3 worm cellular contexts compared by ENCODE assay signal in the genomic region with DNA sequence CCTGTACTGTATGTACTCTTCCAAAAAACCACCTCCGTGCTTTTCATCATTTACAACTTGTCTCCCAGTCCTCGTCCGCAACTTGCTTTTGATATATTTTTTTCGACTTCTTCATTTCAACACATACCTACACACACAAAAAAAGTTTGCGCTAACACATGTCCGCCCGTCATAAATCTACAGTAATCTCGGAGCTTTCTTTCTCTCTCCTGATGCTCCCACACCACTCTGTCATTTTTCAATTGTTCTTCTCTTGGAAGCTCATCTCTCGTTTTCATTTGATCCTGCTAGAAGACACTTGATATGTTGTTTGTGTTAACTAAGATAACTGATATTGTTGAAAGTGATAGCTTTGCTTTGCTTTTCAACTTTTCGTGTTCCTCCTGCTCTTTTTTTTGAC.
TF ChIP-seq lines count a peak whose summit lies in the region.

No protein-coding gene starts in this region.

TF ChIP-seq in whole organism, L1 larva, 84 proteins besides CTCF, POLR2A, EP300 and RAD21:
- TF ChIP-seq fkh-4 (tag; optimal IDR thresholded peaks at IDR 0.05; lab: Kevin White, UChicago; ENCODE audit: borderline replicate concordance) (no peak), pax-3 (tag; optimal IDR thresholded peaks at IDR 0.05; lab: Kevin White, UChicago) (no peak), swsn-7 (tag; optimal IDR thresholded peaks at IDR 0.05; lab: Kevin White, UChicago) (no peak), aha-1 (tag; optimal IDR thresholded peaks at IDR 0.05; lab: Kevin White, UChicago) (no peak), ama-1 (optimal IDR thresholded peaks at IDR 0.05; lab: Kevin White, UChicago) (no peak), unc-130 (tag; optimal IDR thresholded peaks at IDR 0.05; lab: Kevin White, UChicago) (peak; percentile 94), nhr-71 (tag; optimal IDR thresholded peaks at IDR 0.05; lab: Kevin White, UChicago) (peak; percentile 22), nhr-19 (GFP tag; conservative IDR thresholded peaks at IDR 0.05; lab: Robert Waterston, UW) (0 out of 2 replicates have a peak, but pooled peaks have one; percentile 12), lsy-2 (tag; optimal IDR thresholded peaks at IDR 0.05; lab: Kevin White, UChicago) (peak; percentile 45 to 84), snpc-4 (tag; optimal IDR thresholded peaks at IDR 0.05; lab: Kevin White, UChicago) (no peak), snu-23 (GFP tag; optimal IDR thresholded peaks at IDR 0.05; lab: Kevin White, UChicago) (peak; percentile 1), lin-14 (GFP tag; optimal IDR thresholded peaks at IDR 0.05; lab: Kevin White, UChicago) (no peak), jun-1 (tag; optimal IDR thresholded peaks at IDR 0.05; lab: Kevin White, UChicago) (no peak), nhr-11 (tag; optimal IDR thresholded peaks at IDR 0.05; lab: Kevin White, UChicago) (no peak), nhr-90 (tag; optimal IDR thresholded peaks at IDR 0.05; lab: Kevin White, UChicago; ENCODE audit: poor library complexity) (no peak), ceh-8 (GFP tag; optimal IDR thresholded peaks at IDR 0.05; lab: Kevin White, UChicago) (no peak), ets-5 (GFP tag; IDR thresholded peaks at IDR 0.05; lab: Robert Waterston, UW) (no peak), nhr-76 (tag; optimal IDR thresholded peaks at IDR 0.05; lab: Kevin White, UChicago) (no peak), rnt-1 (tag; optimal IDR thresholded peaks at IDR 0.05; lab: Kevin White, UChicago) (peak; percentile 54), hpl-2 (GFP tag; optimal IDR thresholded peaks at IDR 0.05; lab: Kevin White, UChicago) (no peak), fkh-10 (GFP tag; optimal IDR thresholded peaks at IDR 0.05; lab: Kevin White, UChicago) (no peak), nhr-85 (tag; lab: Kevin White, UChicago) (peak; percentile 54), ces-1 (GFP tag; optimal IDR thresholded peaks at IDR 0.05; lab: Kevin White, UChicago) (no peak), lin-39 (tag; optimal IDR thresholded peaks at IDR 0.05; lab: Kevin White, UChicago) (no peak), zag-1 (tag; optimal IDR thresholded peaks at IDR 0.05; lab: Kevin White, UChicago) (no peak), zip-4 (GFP tag; optimal IDR thresholded peaks at IDR 0.05; lab: Kevin White, UChicago) (no peak), irx-1 (tag; optimal IDR thresholded peaks at IDR 0.05; lab: Kevin White, UChicago) (no peak), ceh-90 (tag; optimal IDR thresholded peaks at IDR 0.05; lab: Kevin White, UChicago) (no peak), ztf-11 (tag; optimal IDR thresholded peaks at IDR 0.05; lab: Kevin White, UChicago) (no peak)
TF ChIP-seq in whole organism, L1 larva: peak in this region for 7.

TF ChIP-seq in whole organism, L2 larva, 48 proteins besides CTCF, POLR2A, EP300 and RAD21:
- TF ChIP-seq nhr-129 (tag; optimal IDR thresholded peaks at IDR 0.05; lab: Kevin White, UChicago) (peak; percentile 1), F13H6.1 (tag; optimal IDR thresholded peaks at IDR 0.05; lab: Kevin White, UChicago) (no peak), nhr-23 (tag; optimal IDR thresholded peaks at IDR 0.05; lab: Kevin White, UChicago) (no peak), elt-1 (tag; optimal IDR thresholded peaks at IDR 0.05; lab: Kevin White, UChicago) (no peak), ztf-1 (GFP tag; conservative IDR thresholded peaks at IDR 0.05; lab: Robert Waterston, UW) (no peak), ceh-16 (tag; optimal IDR thresholded peaks at IDR 0.05; lab: Kevin White, UChicago) (no peak), lsy-2 (tag; optimal IDR thresholded peaks at IDR 0.05; lab: Kevin White, UChicago) (peak in 1 of 2 experiments; percentile 66)

TF ChIP-seq in whole organism, mixed stage, embryonic, 35 proteins besides CTCF, POLR2A, EP300 and RAD21:
- TF ChIP-seq hlh-1 (tag; optimal IDR thresholded peaks at IDR 0.05; lab: Kevin White, UChicago) (peak; percentile 15), nhr-237 (tag; optimal IDR thresholded peaks at IDR 0.05; lab: Kevin White, UChicago) (no peak), unc-120 (tag; optimal IDR thresholded peaks at IDR 0.05; lab: Kevin White, UChicago; ENCODE audit: poor library complexity, severe bottlenecking) (no peak), mep-1 (tag; optimal IDR thresholded peaks at IDR 0.05; lab: Kevin White, UChicago) (no peak), nhr-12 (tag; optimal IDR thresholded peaks at IDR 0.05; lab: Kevin White, UChicago) (no peak), lin-13 (tag; optimal IDR thresholded peaks at IDR 0.05; lab: Kevin White, UChicago) (no peak), lin-32 (GFP tag; optimal IDR thresholded peaks at IDR 0.05; lab: Kevin White, UChicago) (no peak)
